ENCODE assay signal across 4 fruit fly cellular contexts in the genomic region with DNA sequence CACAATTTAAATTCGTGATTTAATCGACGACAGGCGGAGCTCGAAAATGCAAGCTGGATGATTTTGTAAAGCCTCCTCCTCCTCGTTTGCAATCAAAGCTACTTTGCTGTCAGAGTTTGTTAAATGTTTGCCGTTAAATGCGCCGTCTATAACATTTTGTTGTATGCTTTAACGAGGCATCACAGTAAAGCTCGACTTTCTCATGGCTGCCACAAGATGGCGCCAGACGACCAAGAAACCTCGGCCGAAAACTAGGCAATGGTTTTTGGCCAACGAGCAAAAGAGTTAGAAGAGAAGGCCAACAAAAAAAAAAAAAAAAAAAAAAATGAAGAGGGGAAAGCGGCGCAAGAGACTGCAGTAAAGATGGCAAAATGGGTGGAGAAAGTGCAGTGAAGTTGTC.
TF ChIP-seq lines count a peak whose summit lies in the region.

No protein-coding gene starts in this region.

- TF ChIP-seq CTCF in S2 (optimal IDR thresholded peaks at IDR 0.05; lab: Kevin White, UChicago), result peak; percentile 64 to 77
- TF ChIP-seq CTCF in whole organism, embryonic (GFP tag; optimal IDR thresholded peaks at IDR 0.05; lab: Kevin White, UChicago), result peak; percentile 89

TF ChIP-seq in whole organism, embryonic, 481 proteins besides CTCF, POLR2A, EP300 and RAD21:
- TF ChIP-seq Gsc (GFP tag; IDR thresholded peaks at IDR 0.05; lab: Robert Waterston, UW) (no peak), Fer1 (GFP tag; optimal IDR thresholded peaks at IDR 0.05; lab: Kevin White, UChicago) (no peak), CG10274 (GFP tag; optimal IDR thresholded peaks at IDR 0.05; lab: Kevin White, UChicago) (no peak), grau (tag; optimal IDR thresholded peaks at IDR 0.05; lab: Kevin White, UChicago) (peak; percentile 22), ci (GFP tag; IDR thresholded peaks at IDR 0.05; lab: Robert Waterston, UW) (no peak), croc (GFP tag; conservative IDR thresholded peaks at IDR 0.05; lab: Robert Waterston, UW) (no peak), CG17359 (tag; optimal IDR thresholded peaks at IDR 0.05; lab: Kevin White, UChicago) (peak; percentile 12), exex (tag; optimal IDR thresholded peaks at IDR 0.05; lab: Kevin White, UChicago) (no peak), pum (GFP tag; optimal IDR thresholded peaks at IDR 0.05; lab: Kevin White, UChicago) (no peak), stwl (tag; optimal IDR thresholded peaks at IDR 0.05; lab: Kevin White, UChicago) (peak; percentile 4), gt (GFP tag; IDR thresholded peaks at IDR 0.05; lab: Robert Waterston, UW) (no peak), B-H1 (GFP tag; IDR thresholded peaks at IDR 0.05; lab: Robert Waterston, UW) (no peak)

TF ChIP-seq in whole organism, prepupa, 60 proteins besides CTCF, POLR2A, EP300 and RAD21:
- TF ChIP-seq eg (GFP tag; IDR thresholded peaks at IDR 0.05; lab: Robert Waterston, UW) (0 out of 3 replicates have a peak, but pooled peaks have one; percentile 14), Eip78C (GFP tag; lab: Kevin White, UChicago) (peak; percentile 4), Eip93F (GFP tag; optimal IDR thresholded peaks at IDR 0.05; lab: Kevin White, UChicago) (no peak), CG6808 (GFP tag; optimal IDR thresholded peaks at IDR 0.05; lab: Kevin White, UChicago) (no peak)

TF ChIP-seq in whole organism, pupa, 21 proteins besides CTCF, POLR2A, EP300 and RAD21:
- TF ChIP-seq CG32121 (GFP tag; IDR thresholded peaks at IDR 0.05; lab: Robert Waterston, UW) (no peak), fd96Ca (GFP tag; IDR thresholded peaks at IDR 0.05; lab: Robert Waterston, UW) (no peak), CG8301 (tag; optimal IDR thresholded peaks at IDR 0.05; lab: Kevin White, UChicago) (no peak), CG8159 (tag; optimal IDR thresholded peaks at IDR 0.05; lab: Kevin White, UChicago) (no peak), CG14655 (GFP tag; optimal IDR thresholded peaks at IDR 0.05; lab: Kevin White, UChicago) (no peak), Pif1B (GFP tag; optimal IDR thresholded peaks at IDR 0.05; lab: Kevin White, UChicago) (no peak), CG13204 (GFP tag; optimal IDR thresholded peaks at IDR 0.05; lab: Kevin White, UChicago) (no peak), CG17806 (tag; optimal IDR thresholded peaks at IDR 0.05; lab: Kevin White, UChicago) (no peak), CG4496 (GFP tag; IDR thresholded peaks at IDR 0.05; lab: Robert Waterston, UW) (0 out of 3 replicates have a peak, but pooled peaks have one; percentile 27), rn (GFP tag; IDR thresholded peaks at IDR 0.05; lab: Robert Waterston, UW) (0 out of 2 replicates have a peak, but pooled peaks have one; percentile 34)
TF ChIP-seq in whole organism, pupa: peak in this region for 2.
